Worm (Caenorhabditis elegans): Measurements from ENCODE around the gene F09E5.3.

The F09E5.3 gene

DNA sequence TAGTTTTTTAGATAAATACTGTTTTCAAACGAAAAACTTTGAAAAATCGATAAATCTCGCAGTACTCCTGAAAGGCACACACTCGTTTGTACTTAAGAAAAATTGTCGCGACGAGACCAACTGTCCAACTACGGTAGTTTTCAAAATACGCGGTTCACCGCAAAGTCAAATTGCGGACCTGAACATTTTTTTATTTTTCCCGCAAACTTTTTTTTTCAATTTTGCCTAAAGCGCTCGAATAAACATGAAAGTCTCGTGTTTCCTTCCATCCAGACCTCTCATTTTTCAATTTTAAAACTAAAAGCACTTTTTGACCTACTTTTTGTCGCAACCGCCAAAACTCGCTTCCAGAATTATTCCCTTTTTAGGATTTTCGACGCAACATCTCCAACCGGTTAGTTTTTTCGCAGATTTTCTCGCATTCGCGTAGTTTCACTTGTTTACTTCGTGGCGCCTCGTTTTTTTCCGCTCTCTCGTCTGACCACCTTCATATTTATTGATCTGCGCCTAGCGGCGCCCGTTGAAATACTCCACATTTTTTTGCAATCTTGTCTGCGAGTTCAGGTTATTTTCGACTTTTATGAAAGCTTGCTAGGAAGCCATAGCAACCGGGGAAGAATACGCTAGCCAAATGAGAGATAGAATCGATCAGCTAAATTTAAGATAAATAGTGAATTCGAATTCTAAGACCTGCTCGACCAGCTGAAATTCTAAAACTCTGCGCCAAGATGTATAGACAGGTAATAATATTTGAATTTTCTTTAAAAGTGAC, 3.9 kb downstream of the F09E5.3 start, which contains the start of gene prdx-2:
prdx-2 (plus strand) TSS at position 729 of the 772 bp plus-strand sequence.
- TF ChIP-seq unc-62 (GFP tag; optimal IDR thresholded peaks at IDR 0.05): no peak

DNA sequence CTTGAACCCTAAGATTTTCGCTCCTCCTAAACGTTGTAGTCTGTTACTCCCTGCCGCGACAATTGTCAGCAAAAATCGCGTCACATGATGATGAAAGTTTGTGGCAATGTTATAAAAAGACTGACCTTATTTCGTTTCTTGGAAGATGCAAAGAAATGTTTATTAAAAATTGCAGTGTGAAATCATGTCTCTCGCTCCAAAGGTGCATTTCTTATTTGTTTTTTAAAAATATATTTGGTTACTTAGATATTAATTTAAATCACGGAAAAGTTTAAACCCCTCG, 4.4 kb downstream of the F09E5.3 start:
- no peak for TF ChIP-seq unc-62 (GFP tag; optimal IDR thresholded peaks at IDR 0.05)

DNA sequence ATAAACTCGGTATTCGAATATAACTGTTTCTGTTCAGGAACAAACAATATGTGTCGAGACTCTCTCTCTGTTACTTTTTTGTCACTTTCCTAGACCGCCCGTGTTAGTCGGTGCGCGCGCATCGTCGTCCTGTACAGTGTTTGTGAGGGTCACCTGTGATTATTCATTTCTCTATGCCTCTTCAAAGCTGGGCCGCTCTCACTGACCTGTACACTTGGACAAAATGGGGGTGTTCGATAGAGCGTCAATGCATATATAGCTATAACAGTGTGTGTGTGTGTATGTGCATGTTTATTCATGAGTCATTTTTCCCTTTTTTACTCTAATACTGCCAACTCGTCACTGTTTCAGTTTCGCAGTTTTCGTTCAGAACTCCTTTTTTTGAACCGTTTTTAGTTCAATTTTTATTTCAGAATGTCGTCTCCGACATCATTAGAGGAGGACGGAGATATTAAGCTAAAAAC, 5.8 kb downstream of the F09E5.3 start, which contains the start of gene pkc-3:
pkc-3 (plus strand) TSS at position 414 of the 464 bp plus-strand sequence.
- no peak for TF ChIP-seq unc-62 (GFP tag; optimal IDR thresholded peaks at IDR 0.05)

DNA sequence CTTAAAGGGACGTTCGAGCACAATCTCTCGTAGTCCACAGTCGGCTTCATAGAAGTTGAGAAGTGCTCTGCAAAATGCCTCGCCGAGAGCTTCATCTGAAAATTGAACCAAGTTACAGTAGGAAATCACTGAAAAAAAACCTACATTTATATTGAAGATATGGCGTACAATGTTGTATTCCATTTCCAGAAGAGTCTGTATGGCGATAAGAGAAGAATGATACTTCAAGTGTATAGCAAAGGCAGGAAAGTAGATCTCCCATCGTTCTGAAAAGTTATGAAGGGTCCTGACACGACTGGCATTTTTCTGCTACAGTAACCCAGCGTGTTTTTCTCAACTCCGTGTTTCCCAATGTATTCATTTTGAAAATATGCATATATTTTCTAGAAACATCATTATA, 10.5 kb downstream of the F09E5.3 start:
- no peak for TF ChIP-seq unc-62 (GFP tag; optimal IDR thresholded peaks at IDR 0.05)

DNA sequence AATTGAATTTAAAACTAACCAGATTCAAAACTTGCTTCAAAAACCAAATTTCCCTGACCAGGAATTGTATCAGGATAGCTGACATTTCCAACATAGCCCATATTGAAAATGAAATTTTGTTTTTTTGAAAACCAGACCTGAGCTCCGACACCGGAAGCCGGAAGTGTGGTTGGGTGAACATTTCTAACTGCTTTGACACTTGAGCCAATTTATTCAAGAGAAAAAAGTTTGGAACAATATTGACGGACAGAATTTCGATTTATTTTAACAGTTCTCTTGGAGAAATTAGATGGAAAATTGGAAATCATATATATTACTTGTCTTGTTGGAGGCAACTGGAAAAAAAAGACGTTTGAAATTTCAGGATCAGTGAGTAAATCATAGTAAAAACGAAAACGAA, 13.4 kb downstream of the F09E5.3 start, which contains the start of gene ccpp-6:
ccpp-6 (minus strand) TSS at position 101 of the 400 bp plus-strand sequence.
- TF ChIP-seq unc-62 (GFP tag; optimal IDR thresholded peaks at IDR 0.05): no peak

DNA sequence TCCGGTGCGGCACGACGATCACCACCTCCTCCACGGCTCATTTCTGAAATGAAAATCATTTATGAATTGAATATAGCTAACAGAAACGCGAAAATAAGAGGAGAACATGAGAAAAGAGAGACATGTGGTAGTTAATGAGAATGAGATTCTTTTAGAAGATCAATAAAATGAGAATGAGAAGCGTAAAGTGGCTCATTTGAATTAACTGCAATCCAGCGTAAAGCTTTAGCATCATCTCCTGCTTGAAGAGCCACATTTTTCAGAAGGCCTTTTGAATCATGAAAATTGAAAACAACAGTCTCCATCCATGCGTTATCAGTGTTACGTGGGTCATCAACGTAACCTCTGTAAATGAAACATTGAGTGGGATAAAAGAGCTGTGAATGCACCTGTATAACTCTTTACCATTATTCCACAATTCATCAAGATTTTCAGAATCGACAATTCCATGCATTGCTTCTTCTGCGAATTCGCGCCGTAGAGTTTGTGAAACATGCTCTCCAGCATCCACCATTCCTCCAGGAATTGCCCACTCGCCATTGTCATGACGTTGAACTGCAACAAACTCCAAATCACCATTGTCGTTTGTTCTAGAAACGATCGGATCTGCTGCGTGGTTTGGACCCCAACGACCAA, 15.1 kb downstream of the F09E5.3 start, which contains the start of gene rsp-4:
rsp-4 (minus strand) TSS at position 51 of the 636 bp plus-strand sequence.
- TF ChIP-seq unc-62 (GFP tag; optimal IDR thresholded peaks at IDR 0.05): no peak

DNA sequence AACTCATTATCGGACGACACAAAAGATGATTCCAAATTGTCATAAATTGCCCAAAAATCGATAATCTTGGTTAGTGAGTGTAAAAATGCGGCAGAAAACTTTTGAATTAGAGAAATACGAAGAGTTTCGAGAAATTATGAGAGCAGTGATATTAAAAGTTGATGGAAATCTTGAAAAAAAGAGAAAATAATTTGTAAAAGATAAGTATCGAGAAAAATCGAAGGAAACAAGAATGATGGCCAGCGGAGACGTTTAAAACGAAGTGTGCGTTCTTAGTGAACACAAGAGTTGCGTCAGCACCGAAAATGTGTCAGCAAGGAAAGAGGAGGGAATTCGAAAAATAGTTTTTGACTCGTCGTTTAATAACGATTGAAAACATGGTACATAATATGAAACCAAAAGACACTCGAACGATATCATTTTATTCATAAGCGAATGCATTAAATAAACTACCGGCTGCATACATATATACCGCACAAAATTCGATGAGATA, 16.1 kb downstream of the F09E5.3 start, which contains the start of gene ndx-6:
ndx-6 (minus strand) TSS at position 51 of the 493 bp plus-strand sequence.
- TF ChIP-seq unc-62 (GFP tag; optimal IDR thresholded peaks at IDR 0.05): no peak

DNA sequence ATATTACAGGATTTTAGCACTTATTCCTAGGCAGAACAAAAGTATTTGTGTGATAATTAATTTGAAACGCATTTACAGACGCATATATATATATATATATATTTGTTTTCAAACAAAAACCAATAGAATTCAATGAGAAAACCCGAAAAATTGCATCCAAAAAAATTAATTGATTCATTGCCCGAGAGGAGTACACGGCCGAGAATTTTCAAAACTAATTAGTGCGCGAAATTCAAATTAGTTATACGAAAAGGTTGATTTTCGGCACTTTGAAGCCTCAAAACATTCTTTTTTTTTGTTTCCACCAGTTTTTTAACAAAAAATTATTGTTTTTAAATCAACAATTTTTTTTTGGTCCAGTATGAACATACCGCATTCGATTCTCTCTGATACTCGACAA, 17.6 kb downstream of the F09E5.3 start:
- no peak for TF ChIP-seq unc-62 (GFP tag; optimal IDR thresholded peaks at IDR 0.05)

DNA sequence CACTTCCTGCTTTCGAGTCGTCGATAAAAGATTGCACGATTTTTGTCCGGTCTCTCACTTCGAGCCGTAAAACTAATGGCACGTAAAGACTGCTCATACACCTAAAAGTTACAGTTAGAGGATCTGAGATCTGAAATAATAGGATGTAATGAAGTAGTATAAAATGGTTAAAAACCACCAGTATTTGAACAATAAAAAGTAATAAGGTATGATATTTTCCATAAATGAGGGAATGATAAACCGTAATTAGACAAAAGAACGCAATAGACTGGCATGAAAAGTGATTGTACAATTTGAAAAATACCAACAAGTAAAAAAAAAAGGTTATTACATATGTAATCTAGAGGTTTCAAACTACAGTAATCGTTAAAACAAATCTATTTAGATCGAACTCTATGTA, 19.3 kb downstream of the F09E5.3 start, which contains the start of gene brap-2:
brap-2 (minus strand) TSS at position 101 of the 400 bp plus-strand sequence.
- no peak for TF ChIP-seq unc-62 (GFP tag; optimal IDR thresholded peaks at IDR 0.05)

DNA sequence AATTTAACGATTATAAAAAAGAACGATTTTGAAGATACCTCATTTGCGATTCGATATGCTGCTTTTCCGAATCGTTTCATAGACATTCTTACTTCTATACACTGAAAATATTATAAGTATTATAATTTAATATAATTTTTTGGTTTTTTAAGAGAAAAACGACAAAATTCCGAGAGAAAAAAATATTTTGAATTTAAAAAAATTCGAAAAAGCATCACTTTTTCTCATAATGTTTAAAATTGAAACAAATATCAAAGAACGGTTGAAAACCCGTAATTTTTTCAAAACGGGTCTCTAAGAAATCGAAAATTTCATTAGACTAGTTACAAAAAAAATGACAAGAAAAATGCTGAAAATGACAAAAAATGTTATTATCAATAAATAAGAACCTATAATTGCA, 21.8 kb downstream of the F09E5.3 start, which contains the start of gene pink-1:
pink-1 (minus strand) TSS at position 101 of the 400 bp plus-strand sequence.
- no peak for TF ChIP-seq unc-62 (GFP tag; optimal IDR thresholded peaks at IDR 0.05)

DNA sequence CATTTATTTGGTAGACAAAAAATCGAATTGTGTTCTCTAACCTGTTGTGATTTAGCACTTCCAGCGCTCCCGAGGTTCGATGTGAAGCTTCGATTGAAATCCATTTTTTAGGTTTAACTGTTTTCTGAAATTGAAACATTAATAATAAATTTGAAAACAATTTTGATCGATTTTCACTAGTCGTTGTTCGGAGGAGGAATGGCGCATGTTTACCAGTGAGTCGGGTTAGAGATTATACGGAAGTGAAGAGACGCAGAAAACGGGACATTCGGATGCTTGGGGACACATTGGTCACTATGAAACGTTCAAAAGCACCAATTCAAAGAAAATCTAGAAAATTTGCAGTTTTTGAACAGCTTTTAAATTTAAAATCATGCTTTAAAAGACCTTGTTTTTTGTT, 25.0 kb downstream of the F09E5.3 start, which contains the start of gene fbxl-3:
fbxl-3 (minus strand) TSS at position 124 of the 400 bp plus-strand sequence.
- TF ChIP-seq unc-62 (GFP tag; optimal IDR thresholded peaks at IDR 0.05): no peak

DNA sequence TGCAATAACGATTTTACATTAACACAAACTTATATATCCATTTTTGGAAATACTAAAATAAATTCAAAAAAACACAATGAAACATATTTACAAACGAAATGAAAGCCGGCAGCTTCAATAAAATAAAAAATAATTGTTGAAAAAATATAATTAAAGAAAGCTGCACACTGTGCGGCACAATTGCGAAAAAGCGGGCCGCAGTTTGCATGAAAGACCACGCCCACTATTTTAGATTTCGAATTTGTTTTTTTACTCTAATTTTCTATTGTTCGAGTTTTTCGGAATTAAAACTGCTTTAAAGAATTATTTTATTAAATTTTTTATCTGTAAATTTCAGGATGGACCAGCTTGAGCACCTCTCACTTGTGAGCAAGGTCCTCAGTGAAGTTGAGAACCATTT, 25.4 kb downstream of the F09E5.3 start, which contains the start of gene mog-5:
mog-5 (plus strand) TSS at position 338 of the 400 bp plus-strand sequence.
- TF ChIP-seq unc-62 (GFP tag; optimal IDR thresholded peaks at IDR 0.05): no peak

DNA sequence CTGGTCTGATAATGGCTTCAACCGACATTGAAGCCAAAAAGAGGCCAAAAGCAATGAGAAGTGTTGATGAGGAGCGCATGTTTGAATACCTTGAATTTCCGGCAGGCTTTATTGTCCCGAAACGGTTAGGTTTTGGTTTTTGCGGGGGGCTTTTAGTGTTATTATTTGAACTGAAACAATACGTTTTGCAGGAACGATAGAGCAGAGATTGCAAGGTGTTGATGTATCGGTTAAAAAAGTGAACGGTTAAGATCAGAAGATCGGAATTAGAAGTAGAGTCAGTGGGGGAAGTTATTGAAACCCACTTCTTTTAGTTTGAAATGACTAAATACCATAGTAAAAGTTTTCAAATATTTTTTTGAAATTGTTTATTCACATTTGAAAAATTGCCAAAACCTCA, 33.8 kb downstream of the F09E5.3 start, which contains the start of gene clec-141:
clec-141 (minus strand) TSS at position 101 of the 400 bp plus-strand sequence.
- TF ChIP-seq unc-62 (GFP tag; optimal IDR thresholded peaks at IDR 0.05): no peak

DNA sequence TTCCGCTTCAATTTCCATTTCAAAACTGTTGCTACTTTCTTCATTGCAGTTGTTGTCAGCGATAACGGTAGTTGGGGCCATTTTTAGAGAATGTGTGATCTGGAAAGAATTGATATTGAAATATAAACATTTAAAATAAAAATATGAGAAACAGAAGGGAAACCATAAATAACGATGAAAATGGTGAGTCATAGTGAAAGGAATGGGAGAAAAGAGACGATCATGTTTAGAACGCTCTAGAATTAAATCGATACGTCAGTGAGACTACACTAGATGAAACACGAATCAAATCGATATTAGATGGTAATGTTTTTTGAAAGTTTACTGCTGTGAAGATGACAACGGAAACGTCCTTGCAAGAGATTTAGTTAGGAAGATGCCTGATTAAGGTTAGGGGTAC, 35.1 kb downstream of the F09E5.3 start, which contains the start of the genes EEED8.12 and EEED8.4:
EEED8.12 (minus strand) TSS at position 101 of the 400 bp plus-strand sequence.
EEED8.4 (plus strand) TSS at position 396 of the 400 bp plus-strand sequence.
- no peak for TF ChIP-seq unc-62 (GFP tag; optimal IDR thresholded peaks at IDR 0.05)

DNA sequence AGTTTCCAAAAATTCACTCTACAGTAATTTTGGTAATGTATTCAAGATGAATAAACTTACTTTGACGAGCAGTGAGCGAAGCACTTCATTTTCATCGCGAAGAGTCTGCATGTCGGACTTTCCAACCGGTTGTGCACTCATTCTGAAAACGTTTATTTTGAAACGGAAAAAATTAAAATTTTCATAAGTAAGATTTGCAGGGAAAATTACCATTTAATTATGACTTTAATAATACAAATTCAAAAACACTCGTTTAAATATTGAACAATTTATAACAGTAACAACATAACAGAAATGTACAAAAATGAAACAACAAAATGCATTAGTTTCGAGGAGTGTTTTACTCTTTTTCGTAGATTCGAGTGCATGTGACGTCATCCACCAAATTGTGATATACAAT, 38.7 kb downstream of the F09E5.3 start, which contains the start of the genes EEED8.13 and EEED8.18:
EEED8.13 (minus strand) TSS at position 101 of the 400 bp plus-strand sequence.
EEED8.18 (minus strand) TSS at position 144 of the 400 bp plus-strand sequence.
- no peak for TF ChIP-seq unc-62 (GFP tag; optimal IDR thresholded peaks at IDR 0.05)

DNA sequence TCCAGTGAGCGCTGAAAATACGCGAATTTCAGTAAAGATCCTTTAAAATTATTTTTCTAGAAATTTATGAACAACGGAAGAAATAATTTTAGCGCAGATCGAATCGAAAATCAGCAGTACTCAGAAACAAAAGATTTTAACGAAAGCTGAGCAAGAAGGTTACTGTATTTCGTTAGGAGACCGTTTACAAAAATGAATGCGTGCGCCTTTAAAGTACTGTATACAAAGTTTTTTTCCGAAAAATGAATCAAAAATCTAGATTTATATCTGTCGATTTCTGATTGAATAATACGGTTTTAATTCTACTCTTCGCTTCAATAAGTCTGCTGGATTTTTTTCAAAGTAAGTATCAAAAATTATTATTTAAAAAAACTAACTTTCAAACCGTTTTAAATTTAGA, 40.2 kb downstream of the F09E5.3 start, which contains the start of the genes EEED8.14 and EEED8.3:
EEED8.14 (minus strand) TSS at position 13 of the 400 bp plus-strand sequence.
EEED8.3 (plus strand) TSS at position 237 of the 400 bp plus-strand sequence.
- TF ChIP-seq unc-62 (GFP tag; optimal IDR thresholded peaks at IDR 0.05): no peak

Data from whole organism, dauer.